Fruit fly (Drosophila melanogaster): Measurements from ENCODE around the gene CG46456.

dm6 chr3L:5297237-5297636 is 57.9 kb downstream of the CG46456 start:
- TF ChIP-seq CG11762 (GFP tag; optimal IDR thresholded peaks at IDR 0.05; ENCODE audit: insufficient read depth) (no peak), Met (GFP tag; optimal IDR thresholded peaks at IDR 0.05) (no peak), spab (GFP tag; optimal IDR thresholded peaks at IDR 0.05) (no peak), esn (GFP tag; optimal IDR thresholded peaks at IDR 0.05) (no peak), Sox15 (GFP tag; optimal IDR thresholded peaks at IDR 0.05) (no peak), svp (GFP tag) (peak; percentile 19)

All from whole organism, prepupa.